Worm (Caenorhabditis elegans) whole organism, young adult: ENCODE results near the gene fbxa-141.

Experiments
- B0019.2 ChIP-seq: fragments of 200-800 bp; sonication (Bioruptor generic); conservative IDR thresholded peaks from 2 replicates; pipeline ENCODE4 v1.3.6; 2022; ENCODE audit warnings: missing genetic modification reagents, missing genetic modification characterization, missing compliant biosample characterization
- B0035.1 ChIP-seq: sonication (generic microtip); optimal IDR thresholded peaks from 2 replicates; lab custom pipeline; 2016; ENCODE audit warnings: missing genetic modification characterization, mild to moderate bottlenecking, missing compliant biosample characterization, missing genotype, missing genetic modification reagents
- B0336.3 ChIP-seq: fragments of 200-800 bp; sonication (Bioruptor generic); IDR thresholded peaks from 2 replicates; pipeline ENCODE4 v1.3.6; 2022; ENCODE audit warnings: missing genetic modification characterization, missing compliant biosample characterization
- C06A6.2 ChIP-seq: fragments of 200-800 bp; sonication (Bioruptor generic); conservative IDR thresholded peaks from 2 replicates; pipeline ENCODE4 v1.3.6; 2022; ENCODE audit warnings: missing genetic modification characterization, missing compliant biosample characterization
- D2030.7 ChIP-seq: fragments of 200-800 bp; sonication (Bioruptor generic); IDR thresholded peaks from 2 replicates; pipeline ENCODE4 v1.3.6; 2022; ENCODE audit warnings: missing genetic modification reagents, missing genetic modification characterization, missing compliant biosample characterization
- F23B12.7 ChIP-seq: sonication (generic microtip); optimal IDR thresholded peaks from 2 replicates; lab custom pipeline; 2017; ENCODE audit warnings: missing genetic modification characterization, mild to moderate bottlenecking, missing compliant biosample characterization, antibody characterized with exemption, moderate library complexity; ENCODE audit not compliant: insufficient read depth
- F39B2.1 ChIP-seq: fragments of 200-800 bp; sonication (Bioruptor generic); IDR thresholded peaks from 2 replicates; pipeline ENCODE4 v1.3.6; 2022; ENCODE audit warnings: missing genetic modification reagents, missing genetic modification characterization, missing compliant biosample characterization
- K11D2.4 ChIP-seq: fragments of 200-800 bp; sonication (Bioruptor generic); IDR thresholded peaks from 2 replicates; pipeline ENCODE4 v1.3.6; 2022; ENCODE audit warnings: missing genetic modification reagents, missing genetic modification characterization, missing compliant biosample characterization
- Y56A3A.18 ChIP-seq: fragments of 200-800 bp; sonication (Bioruptor generic); IDR thresholded peaks from 2 replicates; pipeline ENCODE4 v1.3.6; 2022; ENCODE audit warnings: missing genetic modification reagents, missing genetic modification characterization, missing compliant biosample characterization
- Y79H2A.3 ChIP-seq: fragments of 200-800 bp; sonication (Bioruptor generic); conservative IDR thresholded peaks from 2 replicates; pipeline ENCODE4 v1.3.6; 2022; ENCODE audit warnings: missing genetic modification reagents, missing genetic modification characterization, missing compliant biosample characterization
- Y95B8A.8 ChIP-seq: fragments of 200-800 bp; sonication (Bioruptor generic); IDR thresholded peaks from 2 replicates; pipeline ENCODE4 v1.3.6; 2022; ENCODE audit warnings: missing genetic modification reagents, missing genetic modification characterization, missing compliant biosample characterization
- ZK185.1 ChIP-seq: sonication (generic microtip); optimal IDR thresholded peaks from 2 replicates; lab custom pipeline; 2016; ENCODE audit warnings: mild to moderate bottlenecking, missing genetic modification characterization, missing compliant biosample characterization; ENCODE audit not compliant: poor library complexity, severe bottlenecking
- aptf-2 ChIP-seq: fragments of 200-800 bp; sonication (Bioruptor generic); conservative IDR thresholded peaks from 2 replicates; pipeline ENCODE4 v1.3.6; 2022; ENCODE audit warnings: missing genetic modification reagents, missing genetic modification characterization, missing compliant biosample characterization
- aptf-3 ChIP-seq: fragments of 200-800 bp; sonication (Bioruptor generic); IDR thresholded peaks from 2 replicates; pipeline ENCODE4 v1.3.6; 2022; ENCODE audit warnings: missing genetic modification characterization, missing compliant biosample characterization
- atf-7 ChIP-seq: sonication (generic microtip); optimal IDR thresholded peaks from 2 replicates; lab custom pipeline; 2017; ENCODE audit warnings: mild to moderate bottlenecking, missing genetic modification characterization, missing compliant biosample characterization
- attf-5 ChIP-seq: fragments of 200-800 bp; sonication (Bioruptor generic); optimal IDR thresholded peaks from 2 replicates; lab custom pipeline; 2018; ENCODE audit warnings: mild to moderate bottlenecking, missing genetic modification characterization, missing compliant biosample characterization
- ccch-3 ChIP-seq: fragments of 200-800 bp; sonication (Bioruptor generic); optimal IDR thresholded peaks from 2 replicates; lab custom pipeline; 2018; ENCODE audit warnings: mild to moderate bottlenecking, missing genetic modification characterization, missing compliant biosample characterization
- ceh-27 ChIP-seq: fragments of 200-800 bp; sonication (Bioruptor generic); optimal IDR thresholded peaks from 2 replicates; lab custom pipeline; 2018; ENCODE audit warnings: mild to moderate bottlenecking, missing genetic modification characterization, moderate library complexity, missing compliant biosample characterization
- ceh-91 ChIP-seq: fragments of 200-800 bp; sonication (Bioruptor generic); IDR thresholded peaks from 2 replicates; pipeline ENCODE4 v1.3.6; 2022; ENCODE audit warnings: missing genetic modification reagents, missing genetic modification characterization, missing compliant biosample characterization
- dpff-1 ChIP-seq: sonication (generic microtip); optimal IDR thresholded peaks from 2 replicates; lab custom pipeline; 2017; ENCODE audit warnings: mild to moderate bottlenecking, missing genetic modification characterization, missing compliant biosample characterization
- efl-1 ChIP-seq: fragments of 150-350 bp; optimal IDR thresholded peaks from 2 replicates; lab custom pipeline; 2014; ENCODE audit warnings: missing biosample characterization, missing genetic modification reagents, missing genetic modification characterization
- egl-18 ChIP-seq: fragments of 200-800 bp; sonication (Bioruptor generic); IDR thresholded peaks from 2 replicates; pipeline ENCODE4 v1.3.6; 2022; ENCODE audit warnings: missing genetic modification reagents, missing genetic modification characterization, missing compliant biosample characterization
- egrh-3 ChIP-seq: fragments of 200-800 bp; sonication (Bioruptor generic); IDR thresholded peaks from 2 replicates; pipeline ENCODE4 v1.3.6; 2022; ENCODE audit warnings: missing genetic modification reagents, missing genetic modification characterization, missing compliant biosample characterization
- ekl-4 ChIP-seq: fragments of 200-800 bp; sonication (Bioruptor generic); IDR thresholded peaks from 2 replicates; pipeline ENCODE4 v1.3.6; 2022; ENCODE audit warnings: missing genetic modification reagents, missing genetic modification characterization, missing compliant biosample characterization
- ets-4 ChIP-seq: fragments of 200-800 bp; sonication (Bioruptor generic); optimal IDR thresholded peaks from 2 replicates; lab custom pipeline; 2018; ENCODE audit warnings: mild to moderate bottlenecking, missing genetic modification characterization, missing compliant biosample characterization
- fkh-3 ChIP-seq: sonication (generic microtip); optimal IDR thresholded peaks from 2 replicates; lab custom pipeline; 2016; ENCODE audit warnings: mild to moderate bottlenecking, missing genetic modification characterization, missing compliant biosample characterization
- gei-17 ChIP-seq: fragments of 200-800 bp; sonication (Bioruptor generic); optimal IDR thresholded peaks from 2 replicates; lab custom pipeline; 2018; ENCODE audit warnings: mild to moderate bottlenecking, missing genetic modification characterization, missing compliant biosample characterization
- him-1 ChIP-seq: sonication (generic microtip); optimal IDR thresholded peaks from 2 replicates; lab custom pipeline; 2016; ENCODE audit warnings: missing genotype, missing genetic modification reagents, missing genetic modification characterization, missing compliant biosample characterization
- hmg-20 ChIP-seq: fragments of 200-800 bp; sonication (Bioruptor generic); IDR thresholded peaks from 2 replicates; pipeline ENCODE4 v1.3.6; 2022; ENCODE audit warnings: missing genetic modification reagents, missing genetic modification characterization, missing compliant biosample characterization
- lag-1 ChIP-seq: fragments of 200-800 bp; sonication (Bioruptor generic); IDR thresholded peaks from 2 replicates; pipeline ENCODE4 v1.3.6; 2022; ENCODE audit warnings: missing genetic modification reagents, missing genetic modification characterization, missing compliant biosample characterization
- lir-1 ChIP-seq: fragments of 200-800 bp; sonication (Bioruptor generic); conservative IDR thresholded peaks from 2 replicates; pipeline ENCODE4 v1.3.6; 2022; ENCODE audit warnings: missing genetic modification reagents, missing genetic modification characterization, missing compliant biosample characterization
- madf-10 ChIP-seq: sonication (generic microtip); optimal IDR thresholded peaks from 2 replicates; lab custom pipeline; 2016; ENCODE audit warnings: mild to moderate bottlenecking, missing genetic modification characterization, missing compliant biosample characterization
- mcd-1 ChIP-seq: fragments of 200-800 bp; sonication (Bioruptor generic); IDR thresholded peaks from 2 replicates; pipeline ENCODE4 v1.3.6; 2022; ENCODE audit warnings: missing genetic modification reagents, missing genetic modification characterization, missing compliant biosample characterization
- nhr-120 ChIP-seq: fragments of 200-800 bp; sonication (Bioruptor generic); IDR thresholded peaks from 2 replicates; pipeline ENCODE4 v1.3.6; 2022; ENCODE audit warnings: missing genetic modification characterization, missing compliant biosample characterization
- nhr-27 ChIP-seq: fragments of 200-800 bp; sonication (Bioruptor generic); optimal IDR thresholded peaks from 2 replicates; lab custom pipeline; 2018; ENCODE audit warnings: mild to moderate bottlenecking, missing genetic modification characterization, moderate library complexity, missing compliant biosample characterization
- pha-4 ChIP-seq: fragments of 150-350 bp; sonication (generic microtip); optimal IDR thresholded peaks from 2 replicates; lab custom pipeline; 2014; ENCODE audit warnings: missing biosample characterization, missing genetic modification reagents, missing genetic modification characterization
- rec-8 ChIP-seq, 2 experiments: sonication (generic microtip); optimal IDR thresholded peaks; 2 replicates each; lab custom pipeline; 2016; ENCODE audit warnings: mild to moderate bottlenecking in 2 of 2, missing genetic modification characterization in 2 of 2, missing genetic modification reagents in 2 of 2, missing genotype in 2 of 2, missing biosample characterization in 1 of 2, missing compliant biosample characterization in 1 of 2, moderate library complexity in 1 of 2
- sea-2 ChIP-seq: fragments of 200-800 bp; sonication (Bioruptor generic); IDR thresholded peaks from 2 replicates; pipeline ENCODE4 v1.3.6; 2022; ENCODE audit warnings: missing genetic modification characterization, missing compliant biosample characterization
- snpc-1.1 ChIP-seq: sonication (generic microtip); optimal IDR thresholded peaks from 2 replicates; lab custom pipeline; 2017; ENCODE audit warnings: missing genetic modification characterization, mild to moderate bottlenecking, missing compliant biosample characterization, antibody characterized with exemption, moderate library complexity, missing genotype, missing genetic modification reagents; ENCODE audit not compliant: insufficient read depth
- snpc-1.3 ChIP-seq: sonication (generic microtip); optimal IDR thresholded peaks from 2 replicates; lab custom pipeline; 2017; ENCODE audit warnings: missing genetic modification characterization, mild to moderate bottlenecking, missing compliant biosample characterization, antibody characterized with exemption, moderate library complexity, missing genotype, missing genetic modification reagents; ENCODE audit not compliant: insufficient read depth
- snpc-4 ChIP-seq, 5 experiments: fragments of 150-350 bp in 1 of 5; sonication (generic microtip) in 4 of 5; optimal IDR thresholded peaks; 2 replicates each; lab custom pipeline; 2014 to 2018; ENCODE audit warnings: missing genetic modification characterization in 5 of 5, missing biosample characterization in 3 of 5, antibody characterized with exemption in 2 of 5, mild to moderate bottlenecking in 2 of 5, missing compliant biosample characterization in 2 of 5, missing genotype in 2 of 5, moderate library complexity in 2 of 5, missing genetic modification reagents in 1 of 5
- somi-1 ChIP-seq: fragments of 200-800 bp; sonication (Bioruptor generic); optimal IDR thresholded peaks from 2 replicates; lab custom pipeline; 2018; ENCODE audit warnings: mild to moderate bottlenecking, missing genetic modification characterization, missing compliant biosample characterization
- zfh-2 ChIP-seq: fragments of 200-800 bp; sonication (Bioruptor generic); conservative IDR thresholded peaks from 2 replicates; pipeline ENCODE4 v1.3.6; 2022; ENCODE audit warnings: missing genetic modification reagents, missing genetic modification characterization, missing compliant biosample characterization
- ztf-28 ChIP-seq: fragments of 200-800 bp; sonication (Bioruptor generic); IDR thresholded peaks from 2 replicates; pipeline ENCODE4 v1.3.6; 2022; ENCODE audit warnings: missing genetic modification reagents, missing genetic modification characterization, missing compliant biosample characterization
- ztf-3 ChIP-seq: fragments of 200-800 bp; sonication (Bioruptor generic); optimal IDR thresholded peaks from 2 replicates; lab custom pipeline; 2018; ENCODE audit warnings: mild to moderate bottlenecking, missing genetic modification characterization, missing compliant biosample characterization
- ztf-6 ChIP-seq: fragments of 200-800 bp; sonication (Bioruptor generic); IDR thresholded peaks from 2 replicates; pipeline ENCODE4 v1.3.6; 2022; ENCODE audit warnings: missing genetic modification reagents, missing genetic modification characterization, missing compliant biosample characterization

Gene fbxa-141

DNA sequence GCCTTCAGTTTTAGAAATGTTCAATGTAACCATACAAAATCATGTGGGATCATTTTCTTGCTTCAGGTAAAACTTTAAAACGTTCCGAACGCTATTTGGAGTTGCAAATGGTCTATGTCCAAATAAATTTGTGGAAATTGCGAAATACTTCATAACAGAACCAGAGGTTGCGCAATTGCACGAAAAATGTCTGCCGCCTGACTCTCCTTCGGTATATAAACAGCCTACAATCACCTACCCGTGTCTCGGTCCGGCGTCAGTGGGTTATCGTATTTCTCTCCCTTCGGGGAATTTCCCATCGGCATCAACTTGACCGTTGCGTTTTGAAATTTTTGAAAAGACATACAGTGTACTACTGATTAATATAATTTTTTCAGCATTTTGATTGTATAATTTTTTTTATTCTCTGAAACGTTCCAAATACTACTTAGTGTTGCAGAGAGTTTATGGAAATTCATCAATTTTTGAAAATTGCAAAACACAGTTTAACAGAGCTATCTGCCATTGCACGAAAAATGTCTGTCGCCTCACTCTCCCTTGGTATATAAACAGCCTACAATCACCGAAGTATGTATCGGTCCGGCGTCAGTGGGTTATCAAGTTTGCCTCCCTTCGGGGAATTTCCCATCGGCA, 36.0 kb downstream of the fbxa-141 start:
- no peak for TF ChIP-seq F23B12.7 (tag; lab: Kevin White, UChicago)
- no peak for TF ChIP-seq ztf-28 (GFP tag; lab: Robert Waterston, UW)
- 0 out of 2 replicates have a peak, but pooled peaks have one; percentile 17 for TF ChIP-seq hmg-20 (GFP tag; lab: Robert Waterston, UW)
- TF ChIP-seq egl-18 = no peak
- TF ChIP-seq ceh-91 = no peak
- 0 out of 2 replicates have a peak, but pooled peaks have one; percentile 71 for TF ChIP-seq nhr-120 (GFP tag; lab: Robert Waterston, UW)
- TF ChIP-seq pha-4 = peak; percentile 6
- peak in 1 of 2 experiments; percentile 22 for TF ChIP-seq rec-8 (tag; optimal IDR thresholded peaks at IDR 0.05; lab: Kevin White, UChicago)
- TF ChIP-seq egrh-3 (GFP tag; lab: Robert Waterston, UW) = no peak
- TF ChIP-seq ztf-6 (GFP tag; lab: Robert Waterston, UW) = no peak
- TF ChIP-seq F39B2.1 (GFP tag; lab: Robert Waterston, UW) = no peak
- TF ChIP-seq Y56A3A.18 (GFP tag; lab: Robert Waterston, UW) = peak; percentile 60; the same call in 1 of the 2 replicates
- TF ChIP-seq ets-4 (GFP tag; lab: Kevin White, UChicago) = no peak
- TF ChIP-seq B0035.1 (tag; lab: Kevin White, UChicago) = no peak
- no peak for TF ChIP-seq zfh-2 (GFP tag; lab: Robert Waterston, UW)
- no peak for TF ChIP-seq lag-1 (GFP tag; lab: Robert Waterston, UW)
- no peak for TF ChIP-seq aptf-2 (GFP tag; lab: Robert Waterston, UW)
- TF ChIP-seq ceh-27 = no peak
- TF ChIP-seq C06A6.2 (GFP tag; lab: Robert Waterston, UW) = 0 out of 2 replicates have a peak, but pooled peaks have one; percentile 10
- no peak for TF ChIP-seq ccch-3 (GFP tag; lab: Kevin White, UChicago)
- TF ChIP-seq B0336.3 (GFP tag; lab: Robert Waterston, UW) = 0 out of 2 replicates have a peak, but pooled peaks have one; percentile 34
- TF ChIP-seq mcd-1 = no peak; the same call in 1 of the 2 replicates
- no peak for TF ChIP-seq efl-1 (GFP tag; lab: Kevin White, UChicago)
- TF ChIP-seq somi-1 (GFP tag; lab: Kevin White, UChicago) = no peak
- no peak for TF ChIP-seq B0019.2 (GFP tag; lab: Robert Waterston, UW)
- TF ChIP-seq fkh-3 (tag; lab: Kevin White, UChicago) = no peak
- no peak for TF ChIP-seq sea-2 (GFP tag; lab: Robert Waterston, UW)
- TF ChIP-seq atf-7 (tag; lab: Kevin White, UChicago) = peak; percentile 51
- TF ChIP-seq D2030.7 (GFP tag; lab: Robert Waterston, UW) = no peak
- no peak for TF ChIP-seq aptf-3 (GFP tag; lab: Robert Waterston, UW)
- TF ChIP-seq lir-1 (GFP tag; lab: Robert Waterston, UW) = no peak
- TF ChIP-seq madf-10 (tag; lab: Kevin White, UChicago) = no peak
- TF ChIP-seq nhr-27 = peak; percentile 39
- no peak for TF ChIP-seq Y95B8A.8 (GFP tag; lab: Robert Waterston, UW)
- peak; percentile 40 for TF ChIP-seq attf-5
- TF ChIP-seq snpc-4 (GFP tag; optimal IDR thresholded peaks at IDR 0.05; lab: Kevin White, UChicago) = peak; percentile 89
- peak; percentile 97 to 100 (median 99) for TF ChIP-seq snpc-4 (tag; optimal IDR thresholded peaks at IDR 0.05; lab: Kevin White, UChicago)
- no peak for TF ChIP-seq snpc-1.1 (tag; lab: Kevin White, UChicago)
- TF ChIP-seq ekl-4 (GFP tag; lab: Robert Waterston, UW) = peak; percentile 25; the same call in 1 of the 2 replicates
- TF ChIP-seq dpff-1 (tag; lab: Kevin White, UChicago) = no peak
- TF ChIP-seq him-1 (tag; lab: Kevin White, UChicago) = no peak
- TF ChIP-seq gei-17 (GFP tag; lab: Kevin White, UChicago) = peak; percentile 65
- no peak for TF ChIP-seq Y79H2A.3 (GFP tag; lab: Robert Waterston, UW)
- TF ChIP-seq K11D2.4 (GFP tag; lab: Robert Waterston, UW) = peak; percentile 53; the same call in 1 of the 2 replicates
- TF ChIP-seq ztf-3 (GFP tag; lab: Kevin White, UChicago) = peak; percentile 44
- peak; percentile 94 for TF ChIP-seq ZK185.1 (tag; lab: Kevin White, UChicago)
- peak; percentile 6 for TF ChIP-seq snpc-1.3 (tag; lab: Kevin White, UChicago)
